Fruit fly (Drosophila melanogaster): ENCODE data around the gene CG8028.

CG8028 gene

DNA sequence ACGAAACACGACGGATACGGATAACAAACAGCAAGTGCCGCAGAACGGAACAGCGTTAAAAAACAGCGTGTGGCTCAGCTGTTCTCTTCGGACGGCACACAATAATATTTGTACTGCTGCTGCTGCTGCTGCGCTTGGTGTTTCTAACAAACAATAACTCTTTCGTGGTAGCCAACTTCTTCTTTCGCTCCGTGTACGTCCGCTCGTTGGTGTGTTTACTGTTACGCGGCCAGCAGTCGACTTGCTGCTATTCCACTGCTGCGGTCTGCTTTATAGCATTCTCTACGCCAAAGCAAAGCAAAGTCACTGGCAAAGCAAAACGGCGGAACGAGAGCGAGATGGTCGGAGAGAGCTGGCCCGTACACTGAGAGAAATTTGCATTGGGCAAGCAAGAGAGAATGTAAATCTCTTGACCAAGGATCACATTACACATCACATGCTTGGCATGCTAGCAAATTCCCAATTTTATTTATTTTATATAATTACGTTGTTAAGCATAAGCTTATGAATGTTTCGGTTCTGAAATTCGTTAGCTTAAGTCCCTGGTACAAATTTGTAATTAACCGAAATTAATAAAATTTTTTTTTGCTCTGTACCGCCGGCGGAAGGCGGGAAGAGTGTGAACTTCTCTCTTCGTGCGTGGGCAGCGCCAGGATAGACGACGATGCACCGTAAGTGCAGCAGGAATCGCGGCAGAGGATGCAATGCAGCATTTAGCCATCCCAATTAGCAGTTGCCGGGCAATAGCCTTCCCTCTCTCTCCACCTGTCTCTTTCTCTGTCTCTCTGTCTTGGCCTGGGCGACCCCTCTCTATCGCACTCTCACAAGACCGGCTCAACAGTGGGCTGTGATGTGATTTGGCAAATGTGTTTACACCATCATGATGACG is 41.9 kb upstream of the CG8028 start, which contains the start of gene out:
Gene out (minus strand): TSS at position 287 of the 889 bp plus-strand sequence.
- TF ChIP-seq dac (GFP tag; optimal IDR thresholded peaks at IDR 0.05) (peak; percentile 96), Hr39 (GFP tag; optimal IDR thresholded peaks at IDR 0.05) (peak; percentile 88), CG11762 (GFP tag; optimal IDR thresholded peaks at IDR 0.05; ENCODE audit: insufficient read depth) (peak; percentile 93), Hr38 (GFP tag; optimal IDR thresholded peaks at IDR 0.05) (no peak), lz (GFP tag; optimal IDR thresholded peaks at IDR 0.05) (peak; percentile 93), ss (GFP tag; optimal IDR thresholded peaks at IDR 0.05) (peak; percentile 92 to 93), fd85E (GFP tag; optimal IDR thresholded peaks at IDR 0.05) (peak; percentile 76), Ets96B (tag; optimal IDR thresholded peaks at IDR 0.05) (peak; percentile 93), Smox (GFP tag; optimal IDR thresholded peaks at IDR 0.05) (peak; percentile 93), CG1621 (tag; optimal IDR thresholded peaks at IDR 0.05) (peak; percentile 91), svp (GFP tag) (peak; percentile 97), salr (GFP tag; optimal IDR thresholded peaks at IDR 0.05) (peak; percentile 86 to 92), dsx (GFP tag; optimal IDR thresholded peaks at IDR 0.05; ENCODE audit: poor library complexity, severe bottlenecking) (peak; percentile 90), Eip78C (GFP tag) (peak; percentile 99), CG11902 (GFP tag; optimal IDR thresholded peaks at IDR 0.05) (peak; percentile 86), CG9139 (GFP tag; optimal IDR thresholded peaks at IDR 0.05) (peak; percentile 86), acj6 (GFP tag; optimal IDR thresholded peaks at IDR 0.05) (peak; percentile 93), Ets21C (GFP tag; optimal IDR thresholded peaks at IDR 0.05) (peak; percentile 89), OdsH (GFP tag; optimal IDR thresholded peaks at IDR 0.05) (peak; percentile 95), Sox102F (GFP tag; optimal IDR thresholded peaks at IDR 0.05) (peak; percentile 94), CG6163 (GFP tag; IDR thresholded peaks at IDR 0.05) (peak; percentile 96), CG32006 (GFP tag; optimal IDR thresholded peaks at IDR 0.05) (peak; percentile 98), CG8632 (GFP tag; optimal IDR thresholded peaks at IDR 0.05) (peak; percentile 92), CG10669 (GFP tag; optimal IDR thresholded peaks at IDR 0.05) (peak; percentile 94), Lpt (GFP tag; optimal IDR thresholded peaks at IDR 0.05) (peak; percentile 95), pdm3 (GFP tag; optimal IDR thresholded peaks at IDR 0.05) (peak; percentile 96), vri (GFP tag; optimal IDR thresholded peaks at IDR 0.05) (peak; percentile 85), CG3919 (GFP tag; optimal IDR thresholded peaks at IDR 0.05) (peak; percentile 95), CG6808 (GFP tag; optimal IDR thresholded peaks at IDR 0.05) (peak; percentile 94), CG6276 (GFP tag; optimal IDR thresholded peaks at IDR 0.05) (peak; percentile 96), fd59A (GFP tag; optimal IDR thresholded peaks at IDR 0.05) (peak; percentile 93), eg (GFP tag; IDR thresholded peaks at IDR 0.05) (peak; percentile 96), CG6854 (GFP tag; optimal IDR thresholded peaks at IDR 0.05) (peak; percentile 93), Eip75B (GFP tag; optimal IDR thresholded peaks at IDR 0.05) (peak; percentile 94), Met (GFP tag; optimal IDR thresholded peaks at IDR 0.05) (peak; percentile 94), CG11294 (GFP tag; IDR thresholded peaks at IDR 0.05) (peak; percentile 92), CG7368 (GFP tag; optimal IDR thresholded peaks at IDR 0.05) (peak; percentile 90), CG4318 (GFP tag; optimal IDR thresholded peaks at IDR 0.05) (peak; percentile 94), CG6792 (GFP tag; optimal IDR thresholded peaks at IDR 0.05) (peak; percentile 93), Sox14 (GFP tag; optimal IDR thresholded peaks at IDR 0.05) (peak; percentile 95), CG34406 (GFP tag; optimal IDR thresholded peaks at IDR 0.05) (peak; percentile 92), Blimp-1 (GFP tag; optimal IDR thresholded peaks at IDR 0.05) (peak; percentile 80), CG16779 (tag; optimal IDR thresholded peaks at IDR 0.05) (peak; percentile 90), fkh (GFP tag; optimal IDR thresholded peaks at IDR 0.05) (peak; percentile 40), Eip93F (GFP tag; optimal IDR thresholded peaks at IDR 0.05) (peak; percentile 92), CG31627 (GFP tag; optimal IDR thresholded peaks at IDR 0.05) (peak; percentile 90), CG15336 (GFP tag; IDR thresholded peaks at IDR 0.05) (peak; percentile 97), Gug (GFP tag; IDR thresholded peaks at IDR 0.05) (peak; percentile 96), spab (GFP tag; optimal IDR thresholded peaks at IDR 0.05) (peak; percentile 93)

All from whole organism, prepupa.